Fruit fly (Drosophila melanogaster) whole organism, embryonic: ENCODE data around the gene CG6398.

Experiments
- Aef1 ChIP-seq: fragments of 200-800 bp; sonication (Bioruptor generic); IDR thresholded peaks from 3 replicates; pipeline ENCODE4 v1.3.6; 2022; ENCODE audit warnings: missing biosample characterization, missing genetic modification characterization
- Bgb ChIP-seq: fragments of 200-800 bp; sonication (Bioruptor generic); IDR thresholded peaks from 2 replicates; pipeline ENCODE4 v1.3.6; 2022; ENCODE audit warnings: missing biosample characterization, missing genetic modification characterization; ENCODE audit not compliant: partially characterized antibody
- Bteb2 ChIP-seq: fragments of 200-800 bp; sonication (Bioruptor generic); optimal IDR thresholded peaks from 2 replicates; lab custom pipeline; 2016; ENCODE audit warnings: missing biosample characterization, missing genetic modification characterization
- CG12155 ChIP-seq: fragments of 200-800 bp; sonication (Bioruptor generic); optimal IDR thresholded peaks from 3 replicates; lab custom pipeline; 2016; ENCODE audit warnings: missing biosample characterization, missing genetic modification characterization
- CG12659 ChIP-seq: fragments of 200-800 bp; sonication (Bioruptor generic); optimal IDR thresholded peaks from 3 replicates; lab custom pipeline; 2017; ENCODE audit warnings: mild to moderate bottlenecking, missing biosample characterization, missing genetic modification reagents, missing genetic modification characterization
- CG12769 ChIP-seq: fragments of 200-800 bp; sonication (Bioruptor generic); optimal IDR thresholded peaks from 2 replicates; lab custom pipeline; 2019; ENCODE audit warnings: missing biosample characterization, mild to moderate bottlenecking, missing genetic modification characterization, moderate library complexity
- CG13287 ChIP-seq: fragments of 200-800 bp; sonication (Bioruptor generic); IDR thresholded peaks from 2 replicates; pipeline ENCODE4 v1.3.6; 2022; ENCODE audit warnings: missing biosample characterization, missing genetic modification characterization; ENCODE audit not compliant: partially characterized antibody
- CG17359 ChIP-seq: fragments of 200-800 bp; sonication (Bioruptor generic); optimal IDR thresholded peaks from 3 replicates; lab custom pipeline; 2018; ENCODE audit warnings: missing biosample characterization, mild to moderate bottlenecking, missing genetic modification characterization, moderate library complexity
- CG17829 ChIP-seq: fragments of 200-800 bp; optimal IDR thresholded peaks from 2 replicates; lab custom pipeline; 2019; ENCODE audit warnings: missing biosample characterization, mild to moderate bottlenecking, missing genetic modification characterization, moderate library complexity
- CG1832 ChIP-seq: fragments of 200-800 bp; sonication (Bioruptor generic); optimal IDR thresholded peaks from 2 replicates; lab custom pipeline; 2017; ENCODE audit warnings: missing biosample characterization, mild to moderate bottlenecking, missing genetic modification characterization, inconsistent platforms
- CG18619 ChIP-seq: fragments of 200-800 bp; sonication (Bioruptor generic); optimal IDR thresholded peaks from 3 replicates; lab custom pipeline; 2017; ENCODE audit warnings: missing biosample characterization, mild to moderate bottlenecking, missing genetic modification characterization
- CG2199 ChIP-seq: fragments of 200-800 bp; sonication (Bioruptor generic); IDR thresholded peaks from 3 replicates; pipeline ENCODE4 v1.3.6; 2022; ENCODE audit warnings: missing biosample characterization, missing genetic modification characterization
- CG2202 ChIP-seq: fragments of 200-800 bp; sonication (Bioruptor generic); optimal IDR thresholded peaks from 2 replicates; lab custom pipeline; 2018; ENCODE audit warnings: missing biosample characterization, mild to moderate bottlenecking, missing genetic modification characterization
- CG2889 ChIP-seq: fragments of 200-800 bp; sonication (Bioruptor generic); IDR thresholded peaks from 3 replicates; pipeline ENCODE4 v1.3.6; 2022; ENCODE audit warnings: missing biosample characterization, missing genetic modification characterization
- CG3407 ChIP-seq: fragments of 200-800 bp; sonication (Bioruptor generic); optimal IDR thresholded peaks from 2 replicates; lab custom pipeline; 2018; ENCODE audit warnings: missing biosample characterization, mild to moderate bottlenecking, missing genetic modification characterization
- CG4404 ChIP-seq: fragments of 200-800 bp; sonication (Bioruptor generic); IDR thresholded peaks from 2 replicates; pipeline ENCODE4 v1.3.6; 2022; ENCODE audit warnings: missing biosample characterization, missing genetic modification characterization
- Deaf1 ChIP-seq: fragments of 200-800 bp; optimal IDR thresholded peaks from 3 replicates; lab custom pipeline; 2019; ENCODE audit warnings: missing biosample characterization, mild to moderate bottlenecking, missing genetic modification characterization, moderate library complexity
- Dll ChIP-seq: fragments of 200-800 bp; sonication (Bioruptor generic); IDR thresholded peaks from 4 replicates; pipeline ENCODE4 v1.3.6; 2022; ENCODE audit warnings: missing biosample characterization, missing genetic modification characterization; ENCODE audit not compliant: partially characterized antibody
- Drgx ChIP-seq: fragments of 200-800 bp; sonication (Bioruptor generic); IDR thresholded peaks from 2 replicates; pipeline ENCODE4 v1.3.6; 2022; ENCODE audit warnings: missing biosample characterization, missing genetic modification characterization
- Ets65A ChIP-seq: fragments of 200-800 bp; sonication (Bioruptor generic); peaks from one replicate; lab custom pipeline; 2016; ENCODE audit warnings: missing biosample characterization, missing genetic modification characterization
- Ets97D ChIP-seq: fragments of 200-800 bp; sonication (Bioruptor generic); optimal IDR thresholded peaks from 3 replicates; lab custom pipeline; 2016; ENCODE audit warnings: missing biosample characterization, missing genetic modification characterization
- HHEX ChIP-seq: fragments of 200-800 bp; sonication (Bioruptor generic); optimal IDR thresholded peaks from 3 replicates; lab custom pipeline; 2017; ENCODE audit warnings: missing biosample characterization, mild to moderate bottlenecking, missing genetic modification characterization, missing genetic modification reagents
- MESR4 ChIP-seq: fragments of 200-800 bp; sonication (Bioruptor generic); optimal IDR thresholded peaks from 2 replicates; lab custom pipeline; 2018; ENCODE audit warnings: missing biosample characterization, mild to moderate bottlenecking, missing genetic modification characterization, moderate library complexity
- Sox102F ChIP-seq: fragments of 200-800 bp; sonication (Bioruptor generic); optimal IDR thresholded peaks from 2 replicates; lab custom pipeline; 2018; ENCODE audit warnings: missing biosample characterization, mild to moderate bottlenecking, missing genetic modification characterization, moderate library complexity
- Spps ChIP-seq: fragments of 200-800 bp; sonication (Bioruptor generic); optimal IDR thresholded peaks from 2 replicates; lab custom pipeline; 2018; ENCODE audit warnings: missing biosample characterization, mild to moderate bottlenecking, missing genetic modification characterization
- Sry-δ ChIP-seq: fragments of 200-800 bp; sonication (Bioruptor generic); optimal IDR thresholded peaks from 2 replicates; lab custom pipeline; 2016; ENCODE audit warnings: missing biosample characterization, missing genetic modification characterization
- Trl ChIP-seq, 3 experiments: fragments of >200 bp in 2 of 3; fragments of 200-800 bp in 1 of 3; sonication (Bioruptor generic) in 1 of 3; optimal IDR thresholded peaks; 2 replicates in 1 of 3; 3 replicates in 2 of 3; lab custom pipeline; 2016 to 2017; ENCODE audit warnings: missing biosample characterization in 1 of 3, missing genetic modification characterization in 1 of 3
- bbx ChIP-seq: fragments of 200-800 bp; sonication (Bioruptor generic); IDR thresholded peaks from 2 replicates; pipeline ENCODE4 v1.3.6; 2022; ENCODE audit warnings: missing biosample characterization, missing genetic modification characterization; ENCODE audit not compliant: partially characterized antibody
- chinmo ChIP-seq: fragments of 200-800 bp; sonication (Bioruptor generic); IDR thresholded peaks from 4 replicates; pipeline ENCODE4 v1.3.6; 2022; ENCODE audit warnings: missing biosample characterization, missing genetic modification characterization; ENCODE audit not compliant: partially characterized antibody
- crol ChIP-seq: fragments of 200-800 bp; sonication (Bioruptor generic); IDR thresholded peaks from 2 replicates; pipeline ENCODE4 v1.3.6; 2022; ENCODE audit warnings: missing biosample characterization, missing genetic modification characterization
- ken ChIP-seq: fragments of 200-800 bp; sonication (Bioruptor generic); IDR thresholded peaks from 3 replicates; pipeline ENCODE4 v1.3.6; 2022; ENCODE audit warnings: missing biosample characterization, missing genetic modification characterization
- klu ChIP-seq: fragments of 200-800 bp; sonication (Bioruptor generic); IDR thresholded peaks from 2 replicates; pipeline ENCODE4 v1.3.6; 2022; ENCODE audit warnings: missing biosample characterization, missing genetic modification characterization
- kni ChIP-seq: fragments of 200-800 bp; sonication (Bioruptor generic); optimal IDR thresholded peaks from 3 replicates; lab custom pipeline; 2017; ENCODE audit warnings: mild to moderate bottlenecking, missing biosample characterization, missing genetic modification reagents, missing genetic modification characterization
- lilli ChIP-seq: fragments of 200-800 bp; sonication (Bioruptor generic); optimal IDR thresholded peaks from 3 replicates; lab custom pipeline; 2016; ENCODE audit warnings: missing biosample characterization, missing genetic modification characterization
- lov ChIP-seq, 2 experiments: fragments of 200-800 bp in 1 of 2; fragments of >200 bp in 1 of 2; sonication (Bioruptor generic) in 1 of 2; IDR thresholded peaks in 1 of 2; optimal IDR thresholded peaks in 1 of 2; 2 replicates in 1 of 2; 3 replicates in 1 of 2; pipeline versions ENCODE4 v1.3.6 to Lab custom; 2017 to 2022; ENCODE audit warnings: missing biosample characterization in 1 of 2, missing genetic modification characterization in 1 of 2
- nom ChIP-seq: fragments of 200-800 bp; sonication (Bioruptor generic); optimal IDR thresholded peaks from 2 replicates; lab custom pipeline; 2017; ENCODE audit warnings: missing biosample characterization, missing genetic modification characterization, mild to moderate bottlenecking, moderate library complexity, missing genetic modification reagents
- row ChIP-seq: fragments of 200-800 bp; sonication (Bioruptor generic); IDR thresholded peaks from 3 replicates; pipeline ENCODE4 v1.3.6; 2022; ENCODE audit warnings: missing biosample characterization, missing genetic modification characterization
- sd ChIP-seq: fragments of 200-800 bp; sonication (Bioruptor generic); optimal IDR thresholded peaks from 3 replicates; lab custom pipeline; 2018; ENCODE audit warnings: missing biosample characterization, mild to moderate bottlenecking, missing genetic modification characterization, moderate library complexity
- sens ChIP-seq: fragments of 200-800 bp; sonication (Bioruptor generic); peaks from one replicate; lab custom pipeline; 2016; ENCODE audit warnings: missing biosample characterization, missing genetic modification characterization
- sug ChIP-seq: fragments of 200-800 bp; optimal IDR thresholded peaks from 2 replicates; lab custom pipeline; 2019; ENCODE audit warnings: missing biosample characterization, mild to moderate bottlenecking, missing genetic modification characterization, moderate library complexity
- unc-4 ChIP-seq: fragments of 200-800 bp; sonication (Bioruptor generic); IDR thresholded peaks from 2 replicates; pipeline ENCODE4 v1.3.6; 2022; ENCODE audit warnings: missing biosample characterization, missing genetic modification characterization; ENCODE audit not compliant: partially characterized antibody
- vvl ChIP-seq: fragments of 200-800 bp; sonication (Bioruptor generic); IDR thresholded peaks from 2 replicates; pipeline ENCODE4 v1.3.6; 2022; ENCODE audit warnings: missing biosample characterization, missing genetic modification characterization
- z ChIP-seq: fragments of 200-800 bp; sonication (Bioruptor generic); IDR thresholded peaks from 3 replicates; pipeline ENCODE4 v1.3.6; 2022; ENCODE audit warnings: missing biosample characterization, missing genetic modification characterization
- zf30C ChIP-seq: fragments of 200-800 bp; sonication (Bioruptor generic); optimal IDR thresholded peaks from 3 replicates; lab custom pipeline; 2018; ENCODE audit warnings: missing biosample characterization, mild to moderate bottlenecking, missing genetic modification characterization

CG6398 gene

DNA sequence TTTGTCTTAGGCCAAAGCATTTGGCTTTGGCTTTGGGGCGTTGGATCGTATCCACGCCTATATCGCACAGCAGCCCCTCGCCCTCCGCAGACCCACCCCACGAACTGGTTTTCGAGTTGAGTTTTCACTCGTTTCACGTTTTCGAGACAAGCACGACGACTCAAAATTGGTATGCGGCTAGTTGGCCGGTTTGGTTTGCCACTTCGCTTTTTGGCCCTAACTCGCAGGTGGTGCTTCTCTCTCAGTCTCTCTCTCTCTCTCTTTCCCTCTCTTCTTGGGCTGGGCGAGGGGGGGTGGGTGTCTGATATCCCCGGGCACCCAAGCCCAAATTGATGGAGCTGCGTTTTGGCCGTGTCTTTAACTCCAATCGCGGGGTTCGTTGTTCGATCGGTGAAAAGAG, 3.4 kb downstream of the CG6398 start:
- TF ChIP-seq sd (tag; lab: Kevin White, UChicago) (peak; percentile 71), unc-4 (GFP tag; lab: Robert Waterston, UW) (0 out of 2 replicates have a peak, but pooled peaks have one; percentile 20), kni (peak; percentile 47), Trl (optimal IDR thresholded peaks at IDR 0.05; lab: Kevin White, UChicago) (peak; percentile 48 to 59), Trl (GFP tag; optimal IDR thresholded peaks at IDR 0.05; lab: Kevin White, UChicago) (no peak), chinmo (peak; percentile 67; the same call in 1 of the 4 replicates), MESR4 (GFP tag; lab: Kevin White, UChicago) (no peak), crol (GFP tag; lab: Robert Waterston, UW) (peak; percentile 83), CG2889 (no peak), z (GFP tag; lab: Robert Waterston, UW) (peak; percentile 95), Bteb2 (GFP tag; lab: Kevin White, UChicago) (no peak), CG12769 (tag; lab: Kevin White, UChicago) (peak; percentile 37), bbx (GFP tag; lab: Robert Waterston, UW) (0 out of 2 replicates have a peak, but pooled peaks have one; percentile 21), CG1832 (GFP tag; lab: Kevin White, UChicago) (peak; percentile 14), vvl (peak; percentile 13; the same call in 1 of the 2 replicates), ken (GFP tag; lab: Robert Waterston, UW) (no peak), Deaf1 (tag; lab: Kevin White, UChicago) (peak; percentile 9)

DNA sequence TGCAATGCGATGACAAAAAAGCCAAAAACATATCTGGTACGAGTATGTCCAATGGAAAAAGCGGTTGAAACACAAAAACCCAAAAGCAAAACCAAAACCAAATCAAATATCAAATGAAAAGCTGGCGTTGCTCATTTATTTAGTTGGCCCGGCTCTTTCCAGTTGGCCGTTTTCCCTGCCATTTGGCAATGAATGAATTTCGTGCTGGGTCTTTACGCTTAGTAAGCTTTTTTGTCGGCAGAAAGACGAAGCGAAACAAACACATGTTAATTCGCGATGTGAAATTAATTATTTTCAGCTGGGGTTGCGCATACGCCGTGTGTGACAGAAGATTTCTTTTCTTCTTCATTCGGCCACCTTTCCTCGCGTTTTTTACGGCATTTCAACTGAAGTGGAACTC, 4.1 kb downstream of the CG6398 start:
- TF ChIP-seq CG3407 (GFP tag; lab: Kevin White, UChicago) = no peak
- TF ChIP-seq CG2199 (GFP tag; lab: Robert Waterston, UW) = 0 out of 3 replicates have a peak, but pooled peaks have one; percentile 12

DNA sequence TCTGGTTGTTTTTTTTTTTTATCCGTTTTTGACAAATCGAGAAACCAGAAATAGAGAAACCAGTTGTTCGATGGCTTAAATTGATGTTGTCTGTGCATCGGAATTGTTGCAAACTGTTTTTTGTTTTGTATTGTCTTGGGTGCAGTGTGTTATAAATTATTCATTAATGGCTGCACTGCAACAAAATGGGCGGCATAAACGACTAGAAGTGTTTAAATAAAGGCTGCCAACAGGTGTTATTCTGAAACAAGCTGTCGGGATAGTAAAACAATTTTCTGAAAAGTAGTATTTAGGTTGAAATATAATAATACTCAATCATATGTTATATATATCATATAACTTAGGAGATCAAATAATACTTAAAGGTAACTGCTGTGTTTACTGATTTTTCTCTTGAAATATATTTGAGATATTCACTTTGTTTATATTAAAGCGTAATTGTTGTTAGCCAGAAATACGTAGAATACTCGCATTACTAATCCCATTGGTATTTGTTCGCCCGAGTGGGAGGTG, 5.8 kb downstream of the CG6398 start:
- TF ChIP-seq sens (GFP tag; lab: Kevin White, UChicago) = peak; percentile 3
- peak; percentile 72 for TF ChIP-seq vvl
- TF ChIP-seq CG18619 (GFP tag; lab: Kevin White, UChicago) = no peak
- TF ChIP-seq Spps (tag; lab: Kevin White, UChicago) = no peak
- peak; percentile 6 for TF ChIP-seq Sox102F (GFP tag; lab: Kevin White, UChicago)
- no peak for TF ChIP-seq CG4404 (GFP tag; lab: Robert Waterston, UW)
- TF ChIP-seq zf30C (GFP tag; lab: Kevin White, UChicago) = peak; percentile 42
- no peak for TF ChIP-seq CG17359
- no peak for TF ChIP-seq klu (GFP tag; lab: Robert Waterston, UW)
- no peak for TF ChIP-seq nom (GFP tag; lab: Kevin White, UChicago)
- 0 out of 2 replicates have a peak, but pooled peaks have one; percentile 9 for TF ChIP-seq Drgx (GFP tag; lab: Robert Waterston, UW)
- no peak for TF ChIP-seq Aef1 (GFP tag; lab: Robert Waterston, UW)
- TF ChIP-seq, all 482 proteins: peak for 5

DNA sequence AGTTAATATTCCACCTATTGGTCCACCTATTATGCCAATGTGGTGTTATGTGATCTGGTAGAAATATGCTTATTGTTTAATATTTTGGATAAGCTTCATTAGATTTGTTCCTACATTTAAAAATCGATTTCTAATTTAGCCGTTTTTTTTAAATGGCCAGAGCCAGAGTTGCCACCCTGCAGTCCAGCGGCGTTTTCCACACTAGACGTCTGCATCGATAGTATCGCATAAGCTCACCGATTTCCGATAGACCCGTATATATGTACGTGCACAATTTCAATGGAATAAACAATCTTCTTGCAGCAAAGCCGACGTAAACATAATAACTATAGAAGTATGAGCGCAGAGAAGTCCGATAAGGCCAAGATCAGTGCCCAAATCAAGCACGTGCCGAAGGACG, 11.3 kb downstream of the CG6398 start, which contains the start of gene Taf9:
Gene Taf9, plus strand, starts transcription at position 239 of the 400 bp plus-strand sequence.
- peak; percentile 28; the same call in 1 of the 3 replicates for TF ChIP-seq row
- TF ChIP-seq Dll = peak; percentile 85
- TF ChIP-seq Ets65A (GFP tag; lab: Kevin White, UChicago) = peak; percentile 94
- peak; percentile 91 for TF ChIP-seq bbx (GFP tag; lab: Robert Waterston, UW)
- TF ChIP-seq HHEX (GFP tag; lab: Kevin White, UChicago) = no peak
- peak; percentile 43 for TF ChIP-seq MESR4 (GFP tag; lab: Kevin White, UChicago)
- peak; percentile 95 for TF ChIP-seq Bgb
- no peak for TF ChIP-seq sug (tag; lab: Kevin White, UChicago)
- TF ChIP-seq lilli (GFP tag; lab: Kevin White, UChicago) = no peak
- TF ChIP-seq CG17829 (tag; lab: Kevin White, UChicago) = no peak
- peak; percentile 95 for TF ChIP-seq CG13287
- no peak for TF ChIP-seq lov (optimal IDR thresholded peaks at IDR 0.05; lab: Kevin White, UChicago)
- no peak for TF ChIP-seq lov (GFP tag; IDR thresholded peaks at IDR 0.05; lab: Robert Waterston, UW)
- TF ChIP-seq CG12155 (GFP tag; lab: Kevin White, UChicago) = no peak
- TF ChIP-seq Ets97D = peak; percentile 78
- peak; percentile 75 for TF ChIP-seq Sry-δ
- TF ChIP-seq CG2202 = no peak
- TF ChIP-seq CG12659 (GFP tag; lab: Kevin White, UChicago) = peak; percentile 53
